Worm (Caenorhabditis elegans) whole organism, L3 larva: ENCODE results near the gene ZK1037.6.

Source experiments
- nhr-25 ChIP-seq: sonication (generic microtip); optimal IDR thresholded peaks from 2 replicates; lab custom pipeline; 2017; ENCODE audit warnings: missing biosample characterization, missing genetic modification characterization
- snpc-4 ChIP-seq: fragments of 150-350 bp; optimal IDR thresholded peaks from 2 replicates; lab custom pipeline; 2014; ENCODE audit warnings: missing biosample characterization, missing genetic modification characterization
- unc-39 ChIP-seq: sonication (generic microtip); optimal IDR thresholded peaks from 4 replicates; lab custom pipeline; 2017; ENCODE audit warnings: missing biosample characterization, missing genetic modification characterization

- no peak for TF ChIP-seq snpc-4 (tag; lab: Kevin White, UChicago)
- no peak for TF ChIP-seq unc-39 (tag; lab: Kevin White, UChicago)
- TF ChIP-seq nhr-25 (tag; lab: Kevin White, UChicago): no peak
These were observed 21.4 kb upstream of the ZK1037.6 start, which contains the start of gene clec-230 for ce11 chrV:15349044-15349443.
